Comparison of ENCODE assay signal across 1 worm cellular context in genomic region chrX:8650535-8650934, ce11.
TF ChIP-seq lines count a peak whose summit lies in the region.

No protein-coding gene starts in this region.

TF ChIP-seq in whole organism, L4 larva, 104 proteins besides CTCF, POLR2A, EP300 and RAD21 (continued from another document):
- TF ChIP-seq daf-16 (GFP tag; optimal IDR thresholded peaks at IDR 0.05; lab: Kevin White, UChicago) (peak; percentile 49 to 88), daf-16 (tag; optimal IDR thresholded peaks at IDR 0.05; lab: Kevin White, UChicago) (peak; percentile 54), php-3 (GFP tag; IDR thresholded peaks at IDR 0.05; lab: Robert Waterston, UW) (0 out of 2 replicates have a peak, but pooled peaks have one; percentile 42), dmd-9 (GFP tag; IDR thresholded peaks at IDR 0.05; lab: Robert Waterston, UW) (0 out of 2 replicates have a peak, but pooled peaks have one; percentile 10), ztf-7 (tag; optimal IDR thresholded peaks at IDR 0.05; lab: Kevin White, UChicago) (no peak), daf-8 (GFP tag; IDR thresholded peaks at IDR 0.05; lab: Robert Waterston, UW) (no peak), dpl-1 (GFP tag; optimal IDR thresholded peaks at IDR 0.05; lab: Kevin White, UChicago) (no peak), Y105C5A.15 (GFP tag; IDR thresholded peaks at IDR 0.05; lab: Robert Waterston, UW) (peak; percentile 54; the same call in 1 of the 2 replicates), nhr-28 (tag; optimal IDR thresholded peaks at IDR 0.05; lab: Kevin White, UChicago) (no peak), egl-27 (tag; optimal IDR thresholded peaks at IDR 0.05; lab: Kevin White, UChicago) (no peak), mdt-29 (GFP tag; IDR thresholded peaks at IDR 0.05; lab: Robert Waterston, UW) (no peak; the same call in 1 of the 2 replicates), dve-1 (tag; optimal IDR thresholded peaks at IDR 0.05; lab: Kevin White, UChicago; ENCODE audit: insufficient read depth) (no peak), hlh-11 (tag; optimal IDR thresholded peaks at IDR 0.05; lab: Kevin White, UChicago) (peak; percentile 26), aha-1 (tag; lab: Kevin White, UChicago) (peak; percentile 58), skn-1 (tag; optimal IDR thresholded peaks at IDR 0.05; lab: Kevin White, UChicago) (no peak), lin-29 (GFP tag; IDR thresholded peaks at IDR 0.05; lab: Robert Waterston, UW) (no peak), sdz-12 (GFP tag; optimal IDR thresholded peaks at IDR 0.05; lab: Kevin White, UChicago) (no peak), dmd-8 (GFP tag; IDR thresholded peaks at IDR 0.05; lab: Robert Waterston, UW) (peak; percentile 51; the same call in 1 of the 2 replicates), set-16 (GFP tag; IDR thresholded peaks at IDR 0.05; lab: Robert Waterston, UW) (no peak), pha-4 (GFP tag; IDR thresholded peaks at IDR 0.05; lab: Robert Waterston, UW) (peak; percentile 87), pha-4 (tag; optimal IDR thresholded peaks at IDR 0.05; lab: Kevin White, UChicago) (no peak), snpc-1.2 (GFP tag; IDR thresholded peaks at IDR 0.05; lab: Robert Waterston, UW) (peak; percentile 80), nhr-237 (tag; optimal IDR thresholded peaks at IDR 0.05; lab: Kevin White, UChicago) (no peak), ceh-44 (GFP tag; IDR thresholded peaks at IDR 0.05; lab: Robert Waterston, UW) (peak; percentile 82), tra-1 (GFP tag; IDR thresholded peaks at IDR 0.05; lab: Robert Waterston, UW) (no peak), rbr-2 (tag; optimal IDR thresholded peaks at IDR 0.05; lab: Kevin White, UChicago) (peak; percentile 21), nhr-76 (tag; optimal IDR thresholded peaks at IDR 0.05; lab: Kevin White, UChicago) (no peak), ces-1 (GFP tag; optimal IDR thresholded peaks at IDR 0.05; lab: Kevin White, UChicago) (no peak), ama-1 (optimal IDR thresholded peaks at IDR 0.05; lab: Kevin White, UChicago) (no peak), spr-1 (tag; optimal IDR thresholded peaks at IDR 0.05; lab: Kevin White, UChicago) (no peak), nhr-11 (tag; optimal IDR thresholded peaks at IDR 0.05; lab: Kevin White, UChicago) (no peak), ceh-62 (tag; optimal IDR thresholded peaks at IDR 0.05; lab: Kevin White, UChicago) (no peak), unc-62 (GFP tag; optimal IDR thresholded peaks at IDR 0.05 in 1 of 2; lab: Kevin White, UChicago) (no peak), unc-62 (tag; optimal IDR thresholded peaks at IDR 0.05; lab: Kevin White, UChicago) (no peak), nhr-42 (GFP tag; IDR thresholded peaks at IDR 0.05; lab: Robert Waterston, UW) (no peak), nhr-41 (GFP tag; IDR thresholded peaks at IDR 0.05; lab: Robert Waterston, UW) (0 out of 2 replicates have a peak, but pooled peaks have one; percentile 42), fos-1 (tag; optimal IDR thresholded peaks at IDR 0.05; lab: Kevin White, UChicago) (no peak), arid-1 (GFP tag; conservative IDR thresholded peaks at IDR 0.05; lab: Robert Waterston, UW) (peak; percentile 54), zip-11 (GFP tag; IDR thresholded peaks at IDR 0.05; lab: Robert Waterston, UW) (no peak), ctbp-1 (GFP tag; IDR thresholded peaks at IDR 0.05; lab: Robert Waterston, UW) (0 out of 2 replicates have a peak, but pooled peaks have one; percentile 51), egl-43 (GFP tag; IDR thresholded peaks at IDR 0.05; lab: Robert Waterston, UW) (peak; percentile 89), ZK546.5 (tag; optimal IDR thresholded peaks at IDR 0.05; lab: Kevin White, UChicago) (no peak), spr-3 (GFP tag; optimal IDR thresholded peaks at IDR 0.05; lab: Kevin White, UChicago) (no peak), pqm-1 (tag; optimal IDR thresholded peaks at IDR 0.05; lab: Kevin White, UChicago) (no peak), unc-130 (GFP tag; optimal IDR thresholded peaks at IDR 0.05; lab: Kevin White, UChicago) (peak; percentile 31), nhr-48 (tag; optimal IDR thresholded peaks at IDR 0.05; lab: Kevin White, UChicago) (peak; percentile 14), D1046.2 (GFP tag; IDR thresholded peaks at IDR 0.05; lab: Robert Waterston, UW) (no peak), ceh-32 (tag; optimal IDR thresholded peaks at IDR 0.05; lab: Kevin White, UChicago; ENCODE audit: poor library complexity) (no peak), hif-1 (tag; optimal IDR thresholded peaks at IDR 0.05; lab: Kevin White, UChicago) (no peak), lir-3 (tag; optimal IDR thresholded peaks at IDR 0.05; lab: Kevin White, UChicago) (peak; percentile 66), ceh-20 (GFP tag; IDR thresholded peaks at IDR 0.05; lab: Robert Waterston, UW) (0 out of 2 replicates have a peak, but pooled peaks have one; percentile 37), ztf-11 (tag; optimal IDR thresholded peaks at IDR 0.05; lab: Kevin White, UChicago) (no peak), mep-1 (tag; optimal IDR thresholded peaks at IDR 0.05; lab: Kevin White, UChicago) (peak; percentile 10), zip-2 (tag; optimal IDR thresholded peaks at IDR 0.05; lab: Kevin White, UChicago) (no peak), daf-19 (GFP tag; conservative IDR thresholded peaks at IDR 0.05; lab: Robert Waterston, UW) (0 out of 2 replicates have a peak, but pooled peaks have one; percentile 72), F37D6.2 (tag; optimal IDR thresholded peaks at IDR 0.05; lab: Kevin White, UChicago) (no peak), lin-1 (GFP tag; IDR thresholded peaks at IDR 0.05; lab: Robert Waterston, UW) (peak; percentile 71; the same call in 1 of the 2 replicates), nhr-25 (tag; optimal IDR thresholded peaks at IDR 0.05; lab: Kevin White, UChicago; ENCODE audit: borderline replicate concordance, insufficient read depth) (no peak), lin-38 (GFP tag; IDR thresholded peaks at IDR 0.05; lab: Robert Waterston, UW) (no peak), F10B5.3 (tag; optimal IDR thresholded peaks at IDR 0.05; lab: Kevin White, UChicago) (no peak), F44E2.7 (GFP tag; IDR thresholded peaks at IDR 0.05; lab: Robert Waterston, UW) (no peak), hmg-1.1 (GFP tag; IDR thresholded peaks at IDR 0.05; lab: Robert Waterston, UW) (peak; percentile 46; the same call in 1 of the 2 replicates), jun-1 (tag; optimal IDR thresholded peaks at IDR 0.05; lab: Kevin White, UChicago) (no peak), ceh-28 (tag; optimal IDR thresholded peaks at IDR 0.05; lab: Kevin White, UChicago) (no peak), lim-7 (GFP tag; IDR thresholded peaks at IDR 0.05; lab: Robert Waterston, UW) (peak; percentile 87), Y75B8A.6 (GFP tag; IDR thresholded peaks at IDR 0.05; lab: Robert Waterston, UW) (peak; percentile 77; the same call in 1 of the 2 replicates), mxl-2 (GFP tag; conservative IDR thresholded peaks at IDR 0.05; lab: Robert Waterston, UW) (no peak), fkh-10 (GFP tag; optimal IDR thresholded peaks at IDR 0.05; lab: Kevin White, UChicago) (no peak), madf-9 (GFP tag; conservative IDR thresholded peaks at IDR 0.05; lab: Robert Waterston, UW) (no peak), lin-15B (tag; optimal IDR thresholded peaks at IDR 0.05; lab: Kevin White, UChicago) (no peak), lin-13 (GFP tag; optimal IDR thresholded peaks at IDR 0.05; lab: Kevin White, UChicago) (peak; percentile 9), nhr-77 (tag; optimal IDR thresholded peaks at IDR 0.05; lab: Kevin White, UChicago) (no peak), saeg-2 (GFP tag; IDR thresholded peaks at IDR 0.05; lab: Robert Waterston, UW) (0 out of 2 replicates have a peak, but pooled peaks have one; percentile 36), T26A8.4 (GFP tag; IDR thresholded peaks at IDR 0.05; lab: Robert Waterston, UW) (peak; percentile 65), mdl-1 (tag; optimal IDR thresholded peaks at IDR 0.05; lab: Kevin White, UChicago) (no peak), gei-8 (GFP tag; optimal IDR thresholded peaks at IDR 0.05; lab: Kevin White, UChicago) (no peak)
